Fruit fly (Drosophila melanogaster) whole organism, embryonic: ENCODE data around the gene se.

Source experiments
- B-H2 ChIP-seq: fragments of 200-800 bp; sonication (Bioruptor generic); optimal IDR thresholded peaks from 2 replicates; lab custom pipeline; 2018; ENCODE audit warnings: missing biosample characterization, mild to moderate bottlenecking, missing genetic modification characterization
- Bdp1 ChIP-seq: fragments of 200-800 bp; sonication (Bioruptor generic); optimal IDR thresholded peaks from 3 replicates; lab custom pipeline; 2016; ENCODE audit warnings: missing biosample characterization, missing genetic modification characterization
- Bgb ChIP-seq: fragments of 200-800 bp; sonication (Bioruptor generic); IDR thresholded peaks from 2 replicates; pipeline ENCODE4 v1.3.6; 2022; ENCODE audit warnings: missing biosample characterization, missing genetic modification characterization; ENCODE audit not compliant: partially characterized antibody
- CG10267 ChIP-seq: fragments of 200-800 bp; sonication (Bioruptor generic); optimal IDR thresholded peaks from 2 replicates; lab custom pipeline; 2018; ENCODE audit warnings: missing biosample characterization, mild to moderate bottlenecking, missing genetic modification characterization, moderate library complexity
- CG10431 ChIP-seq: fragments of 200-800 bp; sonication (Bioruptor generic); optimal IDR thresholded peaks from 3 replicates; lab custom pipeline; 2018; ENCODE audit warnings: missing biosample characterization, mild to moderate bottlenecking, missing genetic modification characterization
- CG11560 ChIP-seq: fragments of 200-800 bp; sonication (Bioruptor generic); IDR thresholded peaks from 3 replicates; pipeline ENCODE4 v1.3.6; 2022; ENCODE audit warnings: missing biosample characterization, missing genetic modification characterization
- CG1233 ChIP-seq: fragments of 200-800 bp; sonication (Bioruptor generic); optimal IDR thresholded peaks from 4 replicates; lab custom pipeline; 2018; ENCODE audit warnings: missing biosample characterization, mild to moderate bottlenecking, missing genetic modification characterization
- CG13287 ChIP-seq: fragments of 200-800 bp; sonication (Bioruptor generic); IDR thresholded peaks from 2 replicates; pipeline ENCODE4 v1.3.6; 2022; ENCODE audit warnings: missing biosample characterization, missing genetic modification characterization; ENCODE audit not compliant: partially characterized antibody
- CG13894 ChIP-seq: fragments of 200-800 bp; sonication (Bioruptor generic); optimal IDR thresholded peaks from 3 replicates; lab custom pipeline; 2018; ENCODE audit warnings: missing biosample characterization, mild to moderate bottlenecking, missing genetic modification characterization, moderate library complexity
- CG15514 ChIP-seq: fragments of 200-800 bp; sonication (Bioruptor generic); optimal IDR thresholded peaks from 3 replicates; lab custom pipeline; 2017; ENCODE audit warnings: missing biosample characterization, missing genetic modification characterization, mild to moderate bottlenecking, moderate library complexity, missing genetic modification reagents
- CG16813 ChIP-seq: fragments of 200-800 bp; sonication (Bioruptor generic); IDR thresholded peaks from 3 replicates; pipeline ENCODE4 v1.3.6; 2022; ENCODE audit warnings: missing biosample characterization, missing genetic modification characterization; ENCODE audit not compliant: partially characterized antibody
- CG18262 ChIP-seq: fragments of 200-800 bp; optimal IDR thresholded peaks from 3 replicates; lab custom pipeline; 2019; ENCODE audit warnings: missing biosample characterization, mild to moderate bottlenecking, missing genetic modification characterization, moderate library complexity
- CG18599 ChIP-seq: fragments of 200-800 bp; sonication (Bioruptor generic); optimal IDR thresholded peaks from 3 replicates; lab custom pipeline; 2017; ENCODE audit warnings: missing biosample characterization, missing genetic modification characterization, mild to moderate bottlenecking, moderate library complexity, missing genetic modification reagents
- CG2116 ChIP-seq: fragments of 200-800 bp; sonication (Bioruptor generic); optimal IDR thresholded peaks from 3 replicates; lab custom pipeline; 2018; ENCODE audit warnings: missing biosample characterization, mild to moderate bottlenecking, missing genetic modification characterization
- CG34224 ChIP-seq: fragments of 200-800 bp; sonication (Bioruptor generic); IDR thresholded peaks from 3 replicates; pipeline ENCODE4 v1.3.6; 2022; ENCODE audit warnings: missing biosample characterization, missing genetic modification characterization; ENCODE audit not compliant: partially characterized antibody
- CG34422 ChIP-seq: fragments of 200-800 bp; sonication (Bioruptor generic); IDR thresholded peaks from 3 replicates; pipeline ENCODE4 v1.3.6; 2022; ENCODE audit warnings: missing biosample characterization, missing genetic modification characterization
- CG5953 ChIP-seq: fragments of 200-800 bp; sonication (Bioruptor generic); IDR thresholded peaks from 2 replicates; pipeline ENCODE4 v1.3.6; 2022; ENCODE audit warnings: missing biosample characterization, missing genetic modification characterization
- CG6683 ChIP-seq: fragments of 200-800 bp; sonication (Bioruptor generic); optimal IDR thresholded peaks from 2 replicates; lab custom pipeline; 2017; ENCODE audit warnings: missing biosample characterization, mild to moderate bottlenecking, missing genetic modification characterization, missing genetic modification reagents
- CG8478 ChIP-seq: fragments of >200 bp; optimal IDR thresholded peaks from 2 replicates; lab custom pipeline; 2018
- CG9727 ChIP-seq: fragments of 200-800 bp; sonication (Bioruptor generic); optimal IDR thresholded peaks from 3 replicates; lab custom pipeline; 2017; ENCODE audit warnings: missing biosample characterization, mild to moderate bottlenecking, missing genetic modification characterization
- CTCF ChIP-seq: fragments of 200-800 bp; sonication (Bioruptor generic); optimal IDR thresholded peaks from 2 replicates; lab custom pipeline; 2017; ENCODE audit warnings: missing biosample characterization, mild to moderate bottlenecking, missing genetic modification characterization, moderate library complexity
- Doc2 ChIP-seq: fragments of 200-800 bp; sonication (Bioruptor generic); IDR thresholded peaks from 2 replicates; pipeline ENCODE4 v1.3.6; 2022; ENCODE audit warnings: missing biosample characterization, missing genetic modification characterization
- Doc3 ChIP-seq: fragments of 200-800 bp; sonication (Bioruptor generic); IDR thresholded peaks from 3 replicates; pipeline ENCODE4 v1.3.6; 2022; ENCODE audit warnings: missing biosample characterization, missing genetic modification characterization; ENCODE audit not compliant: partially characterized antibody
- Dref ChIP-seq: fragments of 200-800 bp; sonication (Bioruptor generic); IDR thresholded peaks from 2 replicates; pipeline ENCODE4 v1.3.6; 2022; ENCODE audit warnings: missing biosample characterization, missing genetic modification characterization
- HLH4C ChIP-seq: fragments of 200-800 bp; sonication (Bioruptor generic); IDR thresholded peaks from 3 replicates; pipeline ENCODE4 v1.3.6; 2022; ENCODE audit warnings: missing biosample characterization, missing genetic modification characterization; ENCODE audit not compliant: partially characterized antibody
- MESR4 ChIP-seq: fragments of 200-800 bp; sonication (Bioruptor generic); optimal IDR thresholded peaks from 2 replicates; lab custom pipeline; 2018; ENCODE audit warnings: missing biosample characterization, mild to moderate bottlenecking, missing genetic modification characterization, moderate library complexity
- Med ChIP-seq: fragments of 200-800 bp; sonication (Bioruptor generic); peaks from one replicate; lab custom pipeline; 2016; ENCODE audit warnings: missing biosample characterization, missing genetic modification characterization, mild to moderate bottlenecking, inconsistent platforms, moderate library complexity
- Nf-YC ChIP-seq: fragments of 200-800 bp; optimal IDR thresholded peaks from 3 replicates; lab custom pipeline; 2019; ENCODE audit warnings: missing biosample characterization, mild to moderate bottlenecking, missing genetic modification characterization, moderate library complexity
- Opbp ChIP-seq: fragments of 200-800 bp; sonication (Bioruptor generic); IDR thresholded peaks from 3 replicates; pipeline ENCODE4 v1.3.6; 2022; ENCODE audit warnings: missing biosample characterization, missing genetic modification characterization; ENCODE audit not compliant: partially characterized antibody
- Scr ChIP-seq: fragments of 200-800 bp; sonication (Bioruptor generic); IDR thresholded peaks from 2 replicates; pipeline ENCODE4 v1.3.6; 2022; ENCODE audit warnings: missing biosample characterization, missing genetic modification characterization; ENCODE audit not compliant: partially characterized antibody
- Sry-δ ChIP-seq: fragments of 200-800 bp; sonication (Bioruptor generic); optimal IDR thresholded peaks from 2 replicates; lab custom pipeline; 2016; ENCODE audit warnings: missing biosample characterization, missing genetic modification characterization
- bbx ChIP-seq: fragments of 200-800 bp; sonication (Bioruptor generic); IDR thresholded peaks from 2 replicates; pipeline ENCODE4 v1.3.6; 2022; ENCODE audit warnings: missing biosample characterization, missing genetic modification characterization; ENCODE audit not compliant: partially characterized antibody
- dmrt11E ChIP-seq: fragments of 200-800 bp; sonication (Bioruptor generic); optimal IDR thresholded peaks from 3 replicates; lab custom pipeline; 2018; ENCODE audit warnings: missing biosample characterization, mild to moderate bottlenecking, missing genetic modification characterization, moderate library complexity
- exex ChIP-seq: fragments of 200-800 bp; sonication (Bioruptor generic); optimal IDR thresholded peaks from 4 replicates; lab custom pipeline; 2018; ENCODE audit warnings: missing biosample characterization, mild to moderate bottlenecking, missing genetic modification characterization, moderate library complexity
- grn ChIP-seq: fragments of 200-800 bp; sonication (Bioruptor generic); optimal IDR thresholded peaks from 3 replicates; lab custom pipeline; 2017; ENCODE audit warnings: missing biosample characterization, missing genetic modification characterization
- h ChIP-seq: fragments of >200 bp; optimal IDR thresholded peaks from 2 replicates; lab custom pipeline; 2017
- hbn ChIP-seq: fragments of 200-800 bp; sonication (Bioruptor generic); IDR thresholded peaks from 2 replicates; pipeline ENCODE4 v1.3.6; 2022; ENCODE audit warnings: missing biosample characterization, missing genetic modification characterization; ENCODE audit not compliant: partially characterized antibody
- kay ChIP-seq: fragments of 200-800 bp; sonication (Bioruptor generic); optimal IDR thresholded peaks from 2 replicates; lab custom pipeline; 2016; ENCODE audit warnings: missing biosample characterization, missing genetic modification characterization
- ken ChIP-seq: fragments of 200-800 bp; sonication (Bioruptor generic); IDR thresholded peaks from 3 replicates; pipeline ENCODE4 v1.3.6; 2022; ENCODE audit warnings: missing biosample characterization, missing genetic modification characterization
- lilli ChIP-seq: fragments of 200-800 bp; sonication (Bioruptor generic); optimal IDR thresholded peaks from 3 replicates; lab custom pipeline; 2016; ENCODE audit warnings: missing biosample characterization, missing genetic modification characterization
- nerfin-2 ChIP-seq: fragments of 200-800 bp; sonication (Bioruptor generic); IDR thresholded peaks from 2 replicates; pipeline ENCODE4 v1.3.6; 2022; ENCODE audit warnings: missing biosample characterization, missing genetic modification characterization; ENCODE audit not compliant: partially characterized antibody
- prd ChIP-seq, 3 experiments: fragments of >200 bp in 2 of 3; fragments of 200-800 bp in 1 of 3; sonication (Bioruptor generic) in 1 of 3; optimal IDR thresholded peaks in 2 of 3; IDR thresholded peaks in 1 of 3; 2 replicates in 2 of 3; 3 replicates in 1 of 3; pipeline versions ENCODE4 v1.3.6 to Lab custom; 2017 to 2022; ENCODE audit warnings: missing biosample characterization in 1 of 3, missing genetic modification characterization in 1 of 3
- sug ChIP-seq: fragments of 200-800 bp; optimal IDR thresholded peaks from 2 replicates; lab custom pipeline; 2019; ENCODE audit warnings: missing biosample characterization, mild to moderate bottlenecking, missing genetic modification characterization, moderate library complexity
- tna ChIP-seq: fragments of 200-800 bp; sonication (Bioruptor generic); IDR thresholded peaks from 2 replicates; pipeline ENCODE4 v1.3.6; 2022; ENCODE audit warnings: missing biosample characterization, missing genetic modification characterization; ENCODE audit not compliant: partially characterized antibody
- trem ChIP-seq: fragments of 200-800 bp; optimal IDR thresholded peaks from 3 replicates; lab custom pipeline; 2019; ENCODE audit warnings: missing biosample characterization, mild to moderate bottlenecking, missing genetic modification characterization, moderate library complexity
- unc-4 ChIP-seq: fragments of 200-800 bp; sonication (Bioruptor generic); IDR thresholded peaks from 2 replicates; pipeline ENCODE4 v1.3.6; 2022; ENCODE audit warnings: missing biosample characterization, missing genetic modification characterization; ENCODE audit not compliant: partially characterized antibody
- wek ChIP-seq: fragments of 200-800 bp; sonication (Bioruptor generic); optimal IDR thresholded peaks from 3 replicates; lab custom pipeline; 2018; ENCODE audit warnings: missing biosample characterization, mild to moderate bottlenecking, missing genetic modification characterization, moderate library complexity

The se gene

dm6 chr3L:8519232-8519631 lies 1.1 kb upstream of the se start (continued):
- TF ChIP-seq CG8478 = no peak
- TF ChIP-seq CG9727 = no peak
- peak; percentile 61 for TF ChIP-seq kay (GFP tag; lab: Kevin White, UChicago)
- no peak for TF ChIP-seq Doc2 (GFP tag; lab: Robert Waterston, UW)
- no peak for TF ChIP-seq CG1233
- no peak for TF ChIP-seq CG11560 (tag; lab: Robert Waterston, UW)
- TF ChIP-seq prd (optimal IDR thresholded peaks at IDR 0.05; lab: Kevin White, UChicago) = no peak
- no peak for TF ChIP-seq prd (GFP tag; IDR thresholded peaks at IDR 0.05; lab: Robert Waterston, UW)

dm6 chr3L:8523257-8523656 lies 2.9 kb downstream of the se start, which contains the start of gene GstO2:
TSS of gene GstO2 (minus strand) at chr3L:8523501.
- TF ChIP-seq CG5953 (no peak), trem (peak; percentile 33), B-H2 (GFP tag; lab: Kevin White, UChicago) (no peak), tna (GFP tag; lab: Robert Waterston, UW) (no peak), hbn (GFP tag; lab: Robert Waterston, UW) (peak; percentile 46; the same call in 1 of the 2 replicates), HLH4C (peak; percentile 55; the same call in 1 of the 3 replicates), h (lab: Kevin White, UChicago) (no peak), exex (tag; lab: Kevin White, UChicago) (peak; percentile 33), CG13894 (tag; lab: Kevin White, UChicago) (peak; percentile 9), wek (GFP tag; lab: Kevin White, UChicago) (peak; percentile 98), CG18599 (GFP tag; lab: Kevin White, UChicago) (no peak), sug (peak; percentile 62), CG13287 (GFP tag; lab: Robert Waterston, UW) (peak; percentile 68), CG34224 (GFP tag; lab: Robert Waterston, UW) (peak; percentile 42; the same call in 1 of the 3 replicates), Nf-YC (tag; lab: Kevin White, UChicago) (peak; percentile 6), nerfin-2 (GFP tag; lab: Robert Waterston, UW) (peak; percentile 30; the same call in 1 of the 2 replicates), lilli (GFP tag; lab: Kevin White, UChicago) (no peak), bbx (GFP tag; lab: Robert Waterston, UW) (peak; percentile 58; the same call in 1 of the 2 replicates), Bdp1 (GFP tag; lab: Kevin White, UChicago) (no peak), CG10267 (tag; lab: Kevin White, UChicago) (peak; percentile 4), Opbp (GFP tag; lab: Robert Waterston, UW) (peak; percentile 35; the same call in 1 of the 3 replicates), grn (GFP tag; lab: Kevin White, UChicago) (no peak), dmrt11E (tag; lab: Kevin White, UChicago) (no peak), ken (GFP tag; lab: Robert Waterston, UW) (no peak), Scr (GFP tag; lab: Robert Waterston, UW) (peak; percentile 47; the same call in 1 of the 2 replicates), CTCF (peak; percentile 2), CG2116 (GFP tag; lab: Kevin White, UChicago) (peak; percentile 47), Dref (GFP tag; lab: Robert Waterston, UW) (peak; percentile 70), Sry-δ (GFP tag; lab: Kevin White, UChicago) (peak; percentile 78), CG15514 (peak; percentile 98), unc-4 (GFP tag; lab: Robert Waterston, UW) (peak; percentile 51), MESR4 (peak; percentile 64), CG6683 (GFP tag; lab: Kevin White, UChicago) (no peak), Med (peak; percentile 65), Doc3 (GFP tag; lab: Robert Waterston, UW) (0 out of 3 replicates have a peak, but pooled peaks have one; percentile 25), CG16813 (GFP tag; lab: Robert Waterston, UW) (peak; percentile 28; the same call in 1 of the 3 replicates), CG34422 (GFP tag; lab: Robert Waterston, UW) (peak; percentile 1; the same call in 1 of the 3 replicates), Bgb (GFP tag; lab: Robert Waterston, UW) (peak; percentile 50), CG10431 (GFP tag; lab: Kevin White, UChicago) (peak; percentile 94), CG11560 (tag; lab: Robert Waterston, UW) (peak; percentile 96), CG18262 (tag; lab: Kevin White, UChicago) (no peak)
